Worm (Caenorhabditis elegans) whole organism, L3 larva: ENCODE results near the gene str-27.
"Not testable (repeated sequence)": the region's sequence is repeated elsewhere in the genome, so short reads cannot be mapped to it uniquely, and the experiment has no call there.

Source experiments
- R02D3.7 ChIP-seq: fragments of 150-350 bp; optimal IDR thresholded peaks from 2 replicates; lab custom pipeline; 2014; ENCODE audit warnings: missing biosample characterization, missing genetic modification characterization
- ama-1 ChIP-seq: fragments of 150-350 bp; optimal IDR thresholded peaks from 2 replicates; lab custom pipeline; 2018
- ceh-16 ChIP-seq: sonication (generic microtip); optimal IDR thresholded peaks from 2 replicates; lab custom pipeline; 2017; ENCODE audit warnings: missing biosample characterization, missing genetic modification characterization
- ceh-28 ChIP-seq: fragments of 150-350 bp; optimal IDR thresholded peaks from 2 replicates; lab custom pipeline; 2014; ENCODE audit warnings: missing biosample characterization, missing genetic modification reagents, missing genetic modification characterization
- elt-2 ChIP-seq: sonication (generic microtip); optimal IDR thresholded peaks from 2 replicates; lab custom pipeline; 2016; ENCODE audit warnings: missing genetic modification reagents, mild to moderate bottlenecking, missing genetic modification characterization, missing compliant biosample characterization
- elt-3 ChIP-seq, 3 experiments: fragments of 150-350 bp in 1 of 3; sonication (generic microtip) in 2 of 3; optimal IDR thresholded peaks; 2 replicates in 2 of 3; 4 replicates in 1 of 3; lab custom pipeline; 2014 to 2017; ENCODE audit warnings: missing biosample characterization in 3 of 3, missing genetic modification characterization in 3 of 3
- fkh-10 ChIP-seq: sonication (generic microtip); optimal IDR thresholded peaks from 2 replicates; lab custom pipeline; 2017; ENCODE audit warnings: missing biosample characterization, missing genetic modification reagents, missing genetic modification characterization
- fkh-2 ChIP-seq: fragments of 150-350 bp; optimal IDR thresholded peaks from 2 replicates; lab custom pipeline; 2014; ENCODE audit warnings: missing biosample characterization, missing genetic modification reagents, missing genetic modification characterization
- fos-1 ChIP-seq: fragments of 150-350 bp; optimal IDR thresholded peaks from 2 replicates; lab custom pipeline; 2014; ENCODE audit warnings: missing biosample characterization, missing genetic modification characterization
- jun-1 ChIP-seq: fragments of 150-350 bp; optimal IDR thresholded peaks from 2 replicates; lab custom pipeline; 2014; ENCODE audit warnings: missing biosample characterization, missing genetic modification reagents, missing genetic modification characterization
- lin-39 ChIP-seq: fragments of 150-350 bp; optimal IDR thresholded peaks from 2 replicates; lab custom pipeline; 2018; ENCODE audit warnings: missing biosample characterization, missing genetic modification reagents, missing genetic modification characterization
- lsy-12 ChIP-seq: sonication (generic microtip); optimal IDR thresholded peaks from 2 replicates; lab custom pipeline; 2016; ENCODE audit warnings: mild to moderate bottlenecking, missing genetic modification characterization, missing compliant biosample characterization
- mdl-1 ChIP-seq: fragments of 150-350 bp; optimal IDR thresholded peaks from 2 replicates; lab custom pipeline; 2014; ENCODE audit warnings: missing biosample characterization, missing genetic modification characterization
- nfya-1 ChIP-seq: sonication (generic microtip); optimal IDR thresholded peaks from 2 replicates; lab custom pipeline; 2017; ENCODE audit warnings: missing genetic modification characterization, mild to moderate bottlenecking, missing compliant biosample characterization, antibody characterized with exemption, moderate library complexity; ENCODE audit not compliant: insufficient read depth
- nhr-11 ChIP-seq: fragments of 150-350 bp; optimal IDR thresholded peaks from 2 replicates; lab custom pipeline; 2014; ENCODE audit warnings: missing biosample characterization, missing genetic modification characterization
- nhr-12 ChIP-seq: fragments of 150-350 bp; optimal IDR thresholded peaks from 2 replicates; lab custom pipeline; 2014; ENCODE audit warnings: missing biosample characterization, missing genetic modification characterization
- nhr-23 ChIP-seq: fragments of 150-350 bp; optimal IDR thresholded peaks from 2 replicates; lab custom pipeline; 2014; ENCODE audit warnings: missing biosample characterization, missing genetic modification reagents, missing genetic modification characterization
- nhr-25 ChIP-seq: sonication (generic microtip); optimal IDR thresholded peaks from 2 replicates; lab custom pipeline; 2017; ENCODE audit warnings: missing biosample characterization, missing genetic modification characterization
- nhr-28 ChIP-seq: fragments of 150-350 bp; optimal IDR thresholded peaks from 2 replicates; lab custom pipeline; 2014; ENCODE audit warnings: missing biosample characterization, missing genetic modification characterization
- nhr-43 ChIP-seq: sonication (generic microtip); optimal IDR thresholded peaks from 2 replicates; lab custom pipeline; 2016; ENCODE audit warnings: mild to moderate bottlenecking, missing genetic modification characterization, missing compliant biosample characterization; ENCODE audit not compliant: poor library complexity, severe bottlenecking
- nhr-67 ChIP-seq: fragments of 150-350 bp; optimal IDR thresholded peaks from 2 replicates; lab custom pipeline; 2014; ENCODE audit warnings: missing biosample characterization, missing genetic modification characterization
- nhr-76 ChIP-seq: fragments of 150-350 bp; sonication (generic microtip); optimal IDR thresholded peaks from 5 replicates; lab custom pipeline; 2014; ENCODE audit warnings: missing biosample characterization, missing genetic modification characterization
- pqm-1 ChIP-seq: fragments of 150-350 bp; optimal IDR thresholded peaks from 2 replicates; lab custom pipeline; 2017; ENCODE audit warnings: missing biosample characterization, missing genetic modification characterization, inconsistent platforms
- sea-2 ChIP-seq: fragments of 150-350 bp; sonication (generic microtip); optimal IDR thresholded peaks from 4 replicates; lab custom pipeline; 2014; ENCODE audit warnings: missing biosample characterization, missing genetic modification reagents, missing genetic modification characterization
- skn-1 ChIP-seq: fragments of 150-350 bp; optimal IDR thresholded peaks from 2 replicates; lab custom pipeline; 2014; ENCODE audit warnings: missing biosample characterization, missing genetic modification characterization
- unc-39 ChIP-seq: sonication (generic microtip); optimal IDR thresholded peaks from 4 replicates; lab custom pipeline; 2017; ENCODE audit warnings: missing biosample characterization, missing genetic modification characterization
- unc-62 ChIP-seq: fragments of 150-350 bp; sonication (generic microtip); optimal IDR thresholded peaks from 4 replicates; lab custom pipeline; 2014; ENCODE audit warnings: missing biosample characterization, missing genetic modification reagents, missing genetic modification characterization
- ztf-11 ChIP-seq: fragments of 150-350 bp; optimal IDR thresholded peaks from 2 replicates; lab custom pipeline; 2014; ENCODE audit warnings: missing biosample characterization, missing genetic modification characterization
- ztf-4 ChIP-seq: fragments of 150-350 bp; optimal IDR thresholded peaks from 2 replicates; lab custom pipeline; 2014; ENCODE audit warnings: missing biosample characterization, missing genetic modification characterization

Gene str-27

DNA sequence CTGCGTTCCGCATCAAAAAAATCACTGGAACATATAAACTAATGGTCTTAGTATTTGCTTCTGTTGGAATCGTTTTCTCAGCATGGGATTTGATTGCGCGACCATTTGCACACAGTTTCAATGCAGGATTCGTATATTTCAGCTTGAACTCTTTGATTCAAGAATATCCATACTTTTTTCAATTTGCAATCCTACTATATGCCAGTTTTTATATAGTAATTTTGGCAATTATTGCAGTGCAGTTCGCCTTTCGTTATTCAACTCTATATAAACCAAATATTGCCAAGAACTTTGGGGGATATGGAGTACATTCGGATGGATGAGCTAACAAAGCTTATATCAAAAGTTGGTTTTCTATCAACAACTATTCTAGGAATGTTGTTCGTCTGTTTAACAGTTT lies 17.3 kb upstream of the str-27 start, which contains the start of gene str-5:
str-5 (plus strand) TSS at position 301 of the 400 bp plus-strand sequence.
- TF ChIP-seq nfya-1; nhr-11; elt-2 (tag; lab: Kevin White, UChicago): not testable (repeated sequence)

DNA sequence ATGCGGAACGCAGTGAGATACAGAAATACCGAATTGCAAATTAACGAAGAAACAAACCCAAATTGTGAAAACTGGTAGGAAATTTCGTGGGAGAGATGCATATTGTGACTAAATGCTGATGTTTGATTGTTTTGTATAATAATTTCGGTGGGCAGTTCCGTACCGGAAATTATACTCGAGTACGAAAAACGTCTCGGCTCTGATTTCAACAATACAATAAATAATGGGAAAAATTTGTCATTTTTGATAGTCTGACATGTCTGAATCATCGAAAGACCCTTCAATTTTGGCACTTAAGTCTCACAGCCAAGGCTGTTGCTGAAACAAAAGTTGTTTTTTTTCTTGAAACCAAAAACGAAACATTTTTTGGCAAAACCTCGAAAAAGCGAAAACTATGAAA lies 16.4 kb upstream of the str-27 start, which contains the start of gene str-43:
str-43 (minus strand) TSS at position 101 of the 400 bp plus-strand sequence.
- TF ChIP-seq pqm-1 (tag; lab: Kevin White, UChicago) (no peak), skn-1 (no peak), nhr-76 (tag; lab: Kevin White, UChicago) (no peak), lsy-12 (no peak), mdl-1 (tag; lab: Kevin White, UChicago) (no peak), R02D3.7 (tag; lab: Kevin White, UChicago) (no peak), elt-3 (tag; optimal IDR thresholded peaks at IDR 0.05; lab: Kevin White, UChicago) (no peak)

DNA sequence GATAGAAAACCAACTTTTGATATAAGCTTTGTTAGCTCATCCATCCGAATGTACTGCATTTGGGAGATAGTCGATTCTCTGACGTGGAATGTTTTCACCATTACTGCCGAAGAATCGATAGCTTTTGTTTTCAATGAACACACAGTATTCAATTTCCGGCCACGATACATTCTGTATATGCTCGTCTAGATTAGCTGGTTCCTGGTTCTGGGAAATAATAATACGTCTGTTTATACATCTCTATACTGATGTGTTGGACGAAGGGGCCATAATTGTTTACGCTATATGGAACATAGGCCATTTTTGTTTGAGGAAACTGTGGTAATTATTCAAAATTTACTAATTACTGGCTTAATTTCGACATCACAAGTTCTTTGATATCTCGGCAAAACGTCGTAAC lies 14.5 kb upstream of the str-27 start, which contains the start of gene str-6:
str-6 (minus strand) TSS at position 101 of the 400 bp plus-strand sequence.
- no peak for TF ChIP-seq ama-1
- no peak for TF ChIP-seq unc-39 (tag; lab: Kevin White, UChicago)
- no peak for TF ChIP-seq jun-1 (tag; lab: Kevin White, UChicago)
- no peak for TF ChIP-seq ztf-4 (tag; lab: Kevin White, UChicago)
- TF ChIP-seq nhr-28: no peak
- TF ChIP-seq ceh-28: no peak
- no peak for TF ChIP-seq nfya-1
- TF ChIP-seq pqm-1 (tag; lab: Kevin White, UChicago): no peak
- no peak for TF ChIP-seq fkh-2 (tag; lab: Kevin White, UChicago)
- no peak for TF ChIP-seq lin-39 (tag; lab: Kevin White, UChicago)
- TF ChIP-seq nhr-11: no peak
- no peak for TF ChIP-seq nhr-25
- TF ChIP-seq sea-2: no peak
- no peak for TF ChIP-seq lsy-12

DNA sequence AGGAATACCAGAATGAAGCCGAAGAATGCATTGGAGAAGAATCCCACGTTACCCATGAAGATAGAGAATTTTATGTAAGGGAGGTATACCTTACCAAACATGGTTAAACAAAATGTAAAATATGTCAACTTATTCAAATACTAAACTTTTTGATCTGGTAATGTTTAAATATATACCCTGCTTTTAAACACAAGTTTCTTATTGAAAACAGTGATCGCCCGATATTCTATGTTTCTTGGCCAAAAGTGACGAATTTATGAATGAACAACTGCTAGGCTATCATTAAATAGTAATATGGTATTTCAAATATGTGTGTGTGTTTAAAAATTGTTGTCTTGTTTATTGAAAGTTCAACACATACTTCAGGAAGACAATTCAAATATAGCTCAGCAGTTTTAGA lies 12.7 kb upstream of the str-27 start, which contains the start of gene T23D5.8:
T23D5.8 (minus strand) TSS at position 101 of the 400 bp plus-strand sequence.
- not testable (repeated sequence) for TF ChIP-seq R02D3.7 (tag; lab: Kevin White, UChicago); elt-3 (tag; optimal IDR thresholded peaks at IDR 0.05; lab: Kevin White, UChicago); ama-1

DNA sequence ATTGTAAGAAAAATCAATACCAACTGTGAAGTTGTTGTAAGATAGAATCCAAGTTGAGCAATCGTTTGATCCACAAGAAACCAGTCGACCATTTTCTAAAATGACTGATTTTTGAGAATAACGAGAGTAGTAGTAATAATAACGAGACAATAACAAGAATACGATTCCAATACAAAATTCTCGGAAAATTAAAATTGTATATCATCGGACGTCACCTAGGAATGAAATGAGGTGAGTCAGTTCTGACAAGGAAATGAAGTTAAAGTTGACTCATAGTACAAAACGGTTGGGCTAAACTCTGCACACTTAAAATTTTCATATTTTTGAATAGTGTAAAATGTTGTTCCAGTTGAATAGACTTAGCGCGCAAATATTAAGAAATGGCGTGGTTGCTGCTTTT lies 8.7 kb upstream of the str-27 start, which contains the start of gene str-19:
str-19 (minus strand) TSS at position 101 of the 400 bp plus-strand sequence.
- TF ChIP-seq nhr-67, ceh-16, ztf-4 (tag; lab: Kevin White, UChicago): not testable (repeated sequence)

DNA sequence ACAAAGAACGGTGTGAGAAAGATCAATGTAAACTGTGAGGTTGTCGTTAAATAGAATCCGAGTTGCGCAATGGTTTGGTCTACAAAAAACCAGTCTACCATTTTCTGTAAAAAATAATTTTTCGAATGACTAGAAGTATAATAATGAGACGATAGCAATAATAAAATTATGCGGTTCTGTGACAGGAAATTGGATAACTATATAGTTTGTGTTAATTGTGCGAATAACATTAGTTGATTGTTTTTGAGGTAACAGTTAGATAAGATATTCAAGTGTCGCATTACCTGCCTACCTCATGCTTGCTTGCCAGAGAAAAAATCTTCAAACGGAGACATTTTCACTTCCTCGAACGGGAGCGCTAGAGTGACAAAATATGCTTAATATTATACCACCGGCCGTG lies 6.2 kb upstream of the str-27 start, which contains the start of gene str-18:
str-18 (minus strand) TSS at position 101 of the 400 bp plus-strand sequence.
- TF ChIP-seq unc-62 (no peak), nhr-11 (no peak), fos-1 (tag; lab: Kevin White, UChicago) (no peak), nhr-12 (tag; lab: Kevin White, UChicago) (no peak), nhr-76 (tag; lab: Kevin White, UChicago) (no peak)
- TF ChIP-seq, all 47 proteins: peak for 0

DNA sequence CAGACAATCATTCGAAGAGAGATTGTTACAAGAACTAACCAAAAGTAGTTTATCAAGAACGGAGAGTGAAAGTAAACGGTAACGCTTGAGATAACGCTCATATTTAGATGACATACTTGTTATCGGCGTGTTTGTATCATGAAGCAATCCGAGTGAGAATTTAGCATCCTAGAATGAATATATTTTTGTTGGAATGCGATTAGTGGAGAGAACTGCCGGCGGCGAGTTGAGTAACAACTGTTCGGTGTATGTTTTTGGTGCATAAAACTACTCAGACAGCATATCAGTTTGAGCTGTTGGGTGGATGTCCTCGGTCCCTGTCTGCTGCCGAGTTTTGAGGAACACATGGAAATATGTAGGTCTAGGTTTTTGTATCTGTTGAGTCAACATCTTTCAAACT lies 2.1 kb downstream of the str-27 start, which contains the start of gene T23D5.3:
T23D5.3 (minus strand) TSS at position 101 of the 400 bp plus-strand sequence.
- TF ChIP-seq nhr-11: no peak
- no peak for TF ChIP-seq lsy-12
- no peak for TF ChIP-seq nhr-76 (tag; lab: Kevin White, UChicago)
- no peak for TF ChIP-seq fkh-10 (GFP tag; lab: Kevin White, UChicago)
- TF ChIP-seq fkh-2 (tag; lab: Kevin White, UChicago): no peak
- TF ChIP-seq nhr-43 (tag; lab: Kevin White, UChicago): no peak
- TF ChIP-seq mdl-1 (tag; lab: Kevin White, UChicago): no peak
- no peak for TF ChIP-seq jun-1 (tag; lab: Kevin White, UChicago)
- TF ChIP-seq nhr-12 (tag; lab: Kevin White, UChicago): no peak
- no peak for TF ChIP-seq ztf-11 (tag; lab: Kevin White, UChicago)
- TF ChIP-seq unc-39 (tag; lab: Kevin White, UChicago): no peak
- TF ChIP-seq sea-2: no peak
- no peak for TF ChIP-seq ztf-4 (tag; lab: Kevin White, UChicago)
- TF ChIP-seq nhr-23 (tag; lab: Kevin White, UChicago): no peak
- TF ChIP-seq ceh-16 (tag; lab: Kevin White, UChicago): no peak
